Fruit fly (Drosophila melanogaster) whole organism, embryonic: ENCODE data around the gene mRpS33.

ENCODE experiments used
- Adf1 ChIP-seq: fragments of 200-800 bp; sonication (Bioruptor generic); IDR thresholded peaks from 2 replicates; pipeline ENCODE4 v1.3.6; 2022; ENCODE audit warnings: missing biosample characterization, missing genetic modification characterization
- CG11093 ChIP-seq: fragments of 200-800 bp; sonication (Bioruptor generic); IDR thresholded peaks from 3 replicates; pipeline ENCODE4 v1.3.6; 2022; ENCODE audit warnings: missing biosample characterization, missing genetic modification characterization
- CG12219 ChIP-seq: fragments of 200-800 bp; sonication (Bioruptor generic); optimal IDR thresholded peaks from 3 replicates; lab custom pipeline; 2018; ENCODE audit warnings: missing biosample characterization, mild to moderate bottlenecking, missing genetic modification characterization
- CG13296 ChIP-seq: fragments of 200-800 bp; sonication (Bioruptor generic); optimal IDR thresholded peaks from 3 replicates; lab custom pipeline; 2018; ENCODE audit warnings: missing biosample characterization, mild to moderate bottlenecking, missing genetic modification characterization
- CG13775 ChIP-seq: fragments of 200-800 bp; sonication (Bioruptor generic); optimal IDR thresholded peaks from 3 replicates; lab custom pipeline; 2017; ENCODE audit warnings: missing biosample characterization, mild to moderate bottlenecking, missing genetic modification characterization
- CG14441 ChIP-seq: fragments of 200-800 bp; sonication (Bioruptor generic); IDR thresholded peaks from 2 replicates; pipeline ENCODE4 v1.3.6; 2022; ENCODE audit warnings: missing biosample characterization, missing genetic modification characterization
- CG1603 ChIP-seq: fragments of 200-800 bp; sonication (Bioruptor generic); optimal IDR thresholded peaks from 2 replicates; lab custom pipeline; 2019; ENCODE audit warnings: missing biosample characterization, mild to moderate bottlenecking, missing genetic modification characterization, moderate library complexity
- CG3163 ChIP-seq: fragments of 200-800 bp; sonication (Bioruptor generic); optimal IDR thresholded peaks from 3 replicates; lab custom pipeline; 2016; ENCODE audit warnings: missing biosample characterization, missing genetic modification characterization
- CG34376 ChIP-seq: fragments of 200-800 bp; sonication (Bioruptor generic); optimal IDR thresholded peaks from 2 replicates; lab custom pipeline; 2018; ENCODE audit warnings: missing biosample characterization, mild to moderate bottlenecking, missing genetic modification characterization
- CG5245 ChIP-seq: fragments of 200-800 bp; sonication (Bioruptor generic); optimal IDR thresholded peaks from 3 replicates; lab custom pipeline; 2016; ENCODE audit warnings: missing biosample characterization, missing genetic modification characterization
- CG6175 ChIP-seq: fragments of 200-800 bp; sonication (Bioruptor generic); IDR thresholded peaks from 3 replicates; pipeline ENCODE4 v1.3.6; 2022; ENCODE audit warnings: missing biosample characterization, missing genetic modification characterization
- CG7839 ChIP-seq: fragments of 200-800 bp; sonication (Bioruptor generic); optimal IDR thresholded peaks from 3 replicates; lab custom pipeline; 2018; ENCODE audit warnings: missing biosample characterization, mild to moderate bottlenecking, missing genetic modification characterization, moderate library complexity
- CG7963 ChIP-seq: fragments of 200-800 bp; sonication (Bioruptor generic); IDR thresholded peaks from 3 replicates; pipeline ENCODE4 v1.3.6; 2022; ENCODE audit warnings: missing biosample characterization, missing genetic modification characterization; ENCODE audit not compliant: partially characterized antibody
- CG8765 ChIP-seq: fragments of 200-800 bp; sonication (Bioruptor generic); IDR thresholded peaks from 2 replicates; pipeline ENCODE4 v1.3.6; 2022; ENCODE audit warnings: missing biosample characterization, missing genetic modification characterization
- Dip2 ChIP-seq: fragments of 200-800 bp; sonication (Bioruptor generic); IDR thresholded peaks from 2 replicates; pipeline ENCODE4 v1.3.6; 2022; ENCODE audit warnings: missing biosample characterization, missing genetic modification characterization
- Dll ChIP-seq: fragments of 200-800 bp; sonication (Bioruptor generic); IDR thresholded peaks from 4 replicates; pipeline ENCODE4 v1.3.6; 2022; ENCODE audit warnings: missing biosample characterization, missing genetic modification characterization; ENCODE audit not compliant: partially characterized antibody
- GATAe ChIP-seq: fragments of 200-800 bp; sonication (Bioruptor generic); conservative IDR thresholded peaks from 2 replicates; pipeline ENCODE4 v1.3.6; 2022; ENCODE audit warnings: missing biosample characterization, missing genetic modification characterization
- Hand ChIP-seq: fragments of 200-800 bp; sonication (Bioruptor generic); optimal IDR thresholded peaks from 2 replicates; lab custom pipeline; 2017; ENCODE audit warnings: mild to moderate bottlenecking, missing biosample characterization, missing genetic modification reagents, missing genetic modification characterization
- Hmr ChIP-seq: fragments of 200-800 bp; sonication (Bioruptor generic); optimal IDR thresholded peaks from 3 replicates; lab custom pipeline; 2017; ENCODE audit warnings: mild to moderate bottlenecking, missing biosample characterization, missing genetic modification reagents, missing genetic modification characterization
- Hr3 ChIP-seq: fragments of 200-800 bp; sonication (Bioruptor generic); optimal IDR thresholded peaks from 3 replicates; lab custom pipeline; 2016; ENCODE audit warnings: missing biosample characterization, missing genetic modification characterization
- MBD-R2 ChIP-seq: fragments of 200-800 bp; sonication (Bioruptor generic); IDR thresholded peaks from 2 replicates; pipeline ENCODE4 v1.3.6; 2022; ENCODE audit warnings: missing biosample characterization, missing genetic modification characterization
- NC2β ChIP-seq: fragments of 200-800 bp; sonication (Bioruptor generic); optimal IDR thresholded peaks from 2 replicates; lab custom pipeline; 2016; ENCODE audit warnings: missing biosample characterization, missing genetic modification characterization
- NK7.1 ChIP-seq: fragments of 200-800 bp; sonication (Bioruptor generic); optimal IDR thresholded peaks from 3 replicates; lab custom pipeline; 2016; ENCODE audit warnings: missing biosample characterization, missing genetic modification characterization
- Optix ChIP-seq: fragments of 200-800 bp; sonication (Bioruptor generic); IDR thresholded peaks from 3 replicates; pipeline ENCODE4 v1.3.6; 2022; ENCODE audit warnings: missing biosample characterization, missing genetic modification characterization
- PHDP ChIP-seq: fragments of 200-800 bp; sonication (Bioruptor generic); optimal IDR thresholded peaks from 3 replicates; lab custom pipeline; 2018; ENCODE audit warnings: missing biosample characterization, mild to moderate bottlenecking, missing genetic modification characterization, moderate library complexity
- Pdp1 ChIP-seq, 2 experiments: fragments of 200-800 bp; sonication (Bioruptor generic); optimal IDR thresholded peaks; 3 replicates each; lab custom pipeline; 2016; ENCODE audit warnings: missing biosample characterization in 2 of 2, missing genetic modification characterization in 2 of 2, mild to moderate bottlenecking in 1 of 2, moderate library complexity in 1 of 2
- Side ChIP-seq: fragments of 200-800 bp; sonication (Bioruptor generic); optimal IDR thresholded peaks from 2 replicates; lab custom pipeline; 2016; ENCODE audit warnings: missing biosample characterization, missing genetic modification characterization
- Sin3A ChIP-seq: fragments of >200 bp; optimal IDR thresholded peaks from 2 replicates; lab custom pipeline; 2018
- Sox100B ChIP-seq: fragments of 200-800 bp; sonication (Bioruptor generic); optimal IDR thresholded peaks from 3 replicates; lab custom pipeline; 2018; ENCODE audit warnings: missing biosample characterization, mild to moderate bottlenecking, missing genetic modification characterization
- Sry-β ChIP-seq: fragments of 200-800 bp; sonication (Bioruptor generic); optimal IDR thresholded peaks from 2 replicates; lab custom pipeline; 2018; ENCODE audit warnings: missing biosample characterization, mild to moderate bottlenecking, missing genetic modification characterization, moderate library complexity
- ara ChIP-seq: fragments of 200-800 bp; sonication (Bioruptor generic); IDR thresholded peaks from 2 replicates; pipeline ENCODE4 v1.3.6; 2022; ENCODE audit warnings: missing biosample characterization, missing genetic modification characterization
- bcd ChIP-seq: fragments of 200-800 bp; sonication (Bioruptor generic); optimal IDR thresholded peaks from 2 replicates; lab custom pipeline; 2017; ENCODE audit warnings: missing biosample characterization, mild to moderate bottlenecking, missing genetic modification characterization
- chn ChIP-seq: fragments of 200-800 bp; sonication (Bioruptor generic); optimal IDR thresholded peaks from 2 replicates; lab custom pipeline; 2016; ENCODE audit warnings: missing biosample characterization, missing genetic modification characterization
- crp ChIP-seq, 2 experiments: fragments of 200-800 bp; sonication (Bioruptor generic); optimal IDR thresholded peaks; 2 replicates in 1 of 2; 3 replicates in 1 of 2; lab custom pipeline; 2017; ENCODE audit warnings: missing biosample characterization in 2 of 2, missing genetic modification characterization in 2 of 2, mild to moderate bottlenecking in 1 of 2, moderate library complexity in 1 of 2
- grau ChIP-seq: fragments of 200-800 bp; optimal IDR thresholded peaks from 3 replicates; lab custom pipeline; 2019; ENCODE audit warnings: missing biosample characterization, mild to moderate bottlenecking, missing genetic modification characterization, moderate library complexity
- ind ChIP-seq: fragments of 200-800 bp; sonication (Bioruptor generic); optimal IDR thresholded peaks from 3 replicates; lab custom pipeline; 2016; ENCODE audit warnings: missing biosample characterization, missing genetic modification characterization
- luna ChIP-seq: fragments of 200-800 bp; sonication (Bioruptor generic); optimal IDR thresholded peaks from 2 replicates; lab custom pipeline; 2016; ENCODE audit warnings: missing biosample characterization, missing genetic modification characterization
- nau ChIP-seq: fragments of 200-800 bp; sonication (Bioruptor generic); optimal IDR thresholded peaks from 3 replicates; lab custom pipeline; 2017; ENCODE audit warnings: missing biosample characterization, mild to moderate bottlenecking, missing genetic modification characterization, missing genetic modification reagents
- nmo ChIP-seq: fragments of 200-800 bp; sonication (Bioruptor generic); optimal IDR thresholded peaks from 2 replicates; lab custom pipeline; 2018; ENCODE audit warnings: missing biosample characterization, mild to moderate bottlenecking, missing genetic modification characterization, moderate library complexity
- pzg ChIP-seq: fragments of 200-800 bp; sonication (Bioruptor generic); optimal IDR thresholded peaks from 3 replicates; lab custom pipeline; 2018; ENCODE audit warnings: missing biosample characterization, mild to moderate bottlenecking, missing genetic modification characterization, moderate library complexity
- rib ChIP-seq: fragments of 200-800 bp; sonication (Bioruptor generic); IDR thresholded peaks from 2 replicates; pipeline ENCODE4 v1.3.6; 2022; ENCODE audit warnings: missing biosample characterization, missing genetic modification characterization
- sisA ChIP-seq: fragments of 200-800 bp; sonication (Bioruptor generic); IDR thresholded peaks from 2 replicates; pipeline ENCODE4 v1.3.6; 2022; ENCODE audit warnings: missing biosample characterization, missing genetic modification characterization
- slbo ChIP-seq: fragments of 200-800 bp; sonication (Bioruptor generic); IDR thresholded peaks from 2 replicates; pipeline ENCODE4 v1.3.6; 2022; ENCODE audit warnings: missing biosample characterization, missing genetic modification characterization
- trem ChIP-seq: fragments of 200-800 bp; optimal IDR thresholded peaks from 3 replicates; lab custom pipeline; 2019; ENCODE audit warnings: missing biosample characterization, mild to moderate bottlenecking, missing genetic modification characterization, moderate library complexity
- unc-4 ChIP-seq: fragments of 200-800 bp; sonication (Bioruptor generic); IDR thresholded peaks from 2 replicates; pipeline ENCODE4 v1.3.6; 2022; ENCODE audit warnings: missing biosample characterization, missing genetic modification characterization; ENCODE audit not compliant: partially characterized antibody
- usp ChIP-seq: fragments of >200 bp; optimal IDR thresholded peaks from 2 replicates; lab custom pipeline; 2017; ENCODE audit warnings: missing biosample characterization, missing genetic modification characterization
- vfl ChIP-seq: fragments of 200-800 bp; sonication (Bioruptor generic); optimal IDR thresholded peaks from 2 replicates; lab custom pipeline; 2016; ENCODE audit warnings: missing biosample characterization, missing genetic modification characterization

mRpS33 gene

dm6 chr3R:16441367-16441923, 5.0 kb upstream of the mRpS33 start, which contains the start of gene ema (continued):
- TF ChIP-seq rib (GFP tag; lab: Robert Waterston, UW) (0 out of 2 replicates have a peak, but pooled peaks have one; percentile 22), luna (no peak), Side (GFP tag; lab: Kevin White, UChicago) (peak; percentile 9), Hmr (no peak), CG1603 (tag; lab: Kevin White, UChicago) (peak; percentile 63), trem (peak; percentile 54), chn (GFP tag; lab: Kevin White, UChicago) (no peak), nmo (peak; percentile 28), Pdp1 (GFP tag; optimal IDR thresholded peaks at IDR 0.05; lab: Kevin White, UChicago) (peak in 1 of 2 experiments; percentile 50), ind (GFP tag; lab: Kevin White, UChicago) (no peak), CG8765 (no peak), unc-4 (GFP tag; lab: Robert Waterston, UW) (0 out of 2 replicates have a peak, but pooled peaks have one; percentile 32), slbo (GFP tag; lab: Robert Waterston, UW) (peak; percentile 56), NK7.1 (GFP tag; lab: Kevin White, UChicago) (no peak)
- TF ChIP-seq, all 482 proteins: peak for 124

- TF ChIP-seq ara (GFP tag; lab: Robert Waterston, UW) (no peak), pzg (GFP tag; lab: Kevin White, UChicago) (peak; percentile 16), CG13775 (no peak), usp (GFP tag; lab: Kevin White, UChicago) (no peak), Sin3A (lab: Kevin White, UChicago) (no peak), CG13296 (GFP tag; lab: Kevin White, UChicago) (no peak), crp (GFP tag; optimal IDR thresholded peaks at IDR 0.05; lab: Kevin White, UChicago) (peak in 1 of 2 experiments; percentile 40), Hr3 (GFP tag; lab: Kevin White, UChicago) (no peak), MBD-R2 (peak; percentile 52)
Measured at dm6 chr3R:16434599-16434998, 1.8 kb downstream of the mRpS33 start, which contains the start of gene CG14881. TSS of gene CG14881 (plus strand) at chr3R:16434899.

dm6 chr3R:16432665-16433065, 3.7 kb downstream of the mRpS33 start, which contains the start of gene Fntb:
TSS of gene Fntb (plus strand) at chr3R:16432998.
- TF ChIP-seq Dll (GFP tag; lab: Robert Waterston, UW) (0 out of 4 replicates have a peak, but pooled peaks have one; percentile 27), CG11093 (no peak), PHDP (peak; percentile 81), bcd (GFP tag; lab: Kevin White, UChicago) (no peak), Hr3 (GFP tag; lab: Kevin White, UChicago) (peak; percentile 76), GATAe (no peak), CG3163 (GFP tag; lab: Kevin White, UChicago) (no peak), CG7839 (tag; lab: Kevin White, UChicago) (no peak), grau (peak; percentile 79), vfl (GFP tag; lab: Kevin White, UChicago) (peak; percentile 29), CG5245 (peak; percentile 5), CG14441 (GFP tag; lab: Robert Waterston, UW) (peak; percentile 49; the same call in 1 of the 2 replicates), nau (no peak), Hand (GFP tag; lab: Kevin White, UChicago) (no peak), Optix (GFP tag; lab: Robert Waterston, UW) (no peak), ara (GFP tag; lab: Robert Waterston, UW) (no peak), Dip2 (GFP tag; lab: Robert Waterston, UW) (no peak), CG6175 (GFP tag; lab: Robert Waterston, UW) (no peak; the same call in 2 of the 3 replicates), CG12219 (GFP tag; lab: Kevin White, UChicago) (peak; percentile 39), sisA (GFP tag; lab: Robert Waterston, UW) (peak; percentile 66), NC2β (GFP tag; lab: Kevin White, UChicago) (peak; percentile 18), Adf1 (GFP tag; lab: Robert Waterston, UW) (no peak), Sry-β (GFP tag; lab: Kevin White, UChicago) (peak; percentile 68), Sox100B (no peak), CG34376 (peak; percentile 44), CG7963 (GFP tag; lab: Robert Waterston, UW) (no peak)
